Worm (Caenorhabditis elegans) whole organism, young adult: Measurements from ENCODE around the gene mdt-27.

ENCODE experiments used
- F39B2.1 ChIP-seq: fragments of 200-800 bp; sonication (Bioruptor generic); IDR thresholded peaks from 2 replicates; pipeline ENCODE4 v1.3.6; 2022; ENCODE audit warnings: missing genetic modification reagents, missing genetic modification characterization, missing compliant biosample characterization
- K12H6.12 ChIP-seq: fragments of 200-800 bp; sonication (Bioruptor generic); optimal IDR thresholded peaks from 2 replicates; lab custom pipeline; 2018; ENCODE audit warnings: mild to moderate bottlenecking, missing genetic modification characterization, missing compliant biosample characterization
- attf-6 ChIP-seq: fragments of 200-800 bp; sonication (Bioruptor generic); IDR thresholded peaks from 2 replicates; pipeline ENCODE4 v1.3.6; 2022; ENCODE audit warnings: missing genetic modification reagents, missing genetic modification characterization, missing compliant biosample characterization
- gei-17 ChIP-seq: fragments of 200-800 bp; sonication (Bioruptor generic); optimal IDR thresholded peaks from 2 replicates; lab custom pipeline; 2018; ENCODE audit warnings: mild to moderate bottlenecking, missing genetic modification characterization, missing compliant biosample characterization
- him-1 ChIP-seq: sonication (generic microtip); optimal IDR thresholded peaks from 2 replicates; lab custom pipeline; 2016; ENCODE audit warnings: missing genotype, missing genetic modification reagents, missing genetic modification characterization, missing compliant biosample characterization
- rcor-1 ChIP-seq: fragments of 200-800 bp; sonication (Bioruptor generic); IDR thresholded peaks from 2 replicates; pipeline ENCODE4 v1.3.6; 2022; ENCODE audit warnings: missing genetic modification reagents, missing genetic modification characterization, missing compliant biosample characterization

ce11 chrV:9249206-9249605 lies 35.8 kb upstream of the mdt-27 start, which contains the start of gene str-94:
- TF ChIP-seq attf-6 (no peak), rcor-1 (no peak), him-1 (tag; lab: Kevin White, UChicago) (no peak), K12H6.12 (tag; lab: Kevin White, UChicago) (no peak), gei-17 (no peak), F39B2.1 (GFP tag; lab: Robert Waterston, UW) (no peak)
